Worm (Caenorhabditis elegans) whole organism, early embryonic: Measurements from ENCODE around the gene F18C5.9.

ENCODE experiments used
- B0310.2 ChIP-seq: sonication (generic microtip); optimal IDR thresholded peaks from 2 replicates; lab custom pipeline; 2016; ENCODE audit warnings: mild to moderate bottlenecking, missing genetic modification characterization, missing compliant biosample characterization
- aly-1 ChIP-seq: sonication (generic microtip); optimal IDR thresholded peaks from 2 replicates; lab custom pipeline; 2016; ENCODE audit warnings: missing genetic modification characterization, missing compliant biosample characterization
- ama-1 ChIP-seq: fragments of 150-350 bp; optimal IDR thresholded peaks from 2 replicates; lab custom pipeline; 2014
- ceh-36 ChIP-seq: sonication (generic microtip); optimal IDR thresholded peaks from 2 replicates; lab custom pipeline; 2016; ENCODE audit warnings: missing genetic modification characterization, inconsistent platforms, missing compliant biosample characterization

DNA sequence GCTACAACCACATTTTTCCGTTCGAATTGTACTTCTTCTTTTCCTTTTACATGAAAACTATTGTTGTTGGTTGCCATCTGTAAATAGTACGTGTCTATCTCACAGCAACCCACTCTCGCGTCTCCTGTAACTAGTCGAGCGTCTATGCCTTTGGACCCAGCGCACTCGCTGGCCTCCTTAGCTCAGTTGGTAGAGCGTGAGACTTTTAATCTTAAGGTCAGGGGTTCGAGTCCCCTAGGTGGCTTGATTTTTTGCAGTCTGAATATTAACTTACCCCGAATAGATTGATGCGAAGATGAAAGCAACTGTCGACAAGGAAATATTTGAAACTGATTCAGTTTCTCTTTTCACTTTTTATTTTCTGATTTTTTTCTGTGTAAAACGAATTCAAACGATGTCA lies 1.9 kb upstream of the F18C5.9 start, which contains the start of gene mpz-3:
- TF ChIP-seq ceh-36 (tag; lab: Kevin White, UChicago) (peak; percentile 64), ama-1 (no peak), aly-1 (peak; percentile 74), B0310.2 (tag; lab: Kevin White, UChicago) (peak; percentile 30)
